Worm (Caenorhabditis elegans) whole organism, young adult: Measurements from ENCODE around the gene gcy-19.
A peak's percentile ranks its signal among the peaks of the same experiment; 100 is the strongest.

Experiments used
- B0019.2 ChIP-seq: fragments of 200-800 bp; sonication (Bioruptor generic); conservative IDR thresholded peaks from 2 replicates; pipeline ENCODE4 v1.3.6; 2022; ENCODE audit warnings: missing genetic modification reagents, missing genetic modification characterization, missing compliant biosample characterization
- B0035.1 ChIP-seq: sonication (generic microtip); optimal IDR thresholded peaks from 2 replicates; lab custom pipeline; 2016; ENCODE audit warnings: missing genetic modification characterization, mild to moderate bottlenecking, missing compliant biosample characterization, missing genotype, missing genetic modification reagents
- C06A6.2 ChIP-seq: fragments of 200-800 bp; sonication (Bioruptor generic); conservative IDR thresholded peaks from 2 replicates; pipeline ENCODE4 v1.3.6; 2022; ENCODE audit warnings: missing genetic modification characterization, missing compliant biosample characterization
- C17E4.6 ChIP-seq: fragments of 200-800 bp; sonication (Bioruptor generic); IDR thresholded peaks from 2 replicates; pipeline ENCODE4 v1.3.6; 2022; ENCODE audit warnings: missing genetic modification reagents, missing genetic modification characterization, missing compliant biosample characterization
- F39B2.1 ChIP-seq: fragments of 200-800 bp; sonication (Bioruptor generic); IDR thresholded peaks from 2 replicates; pipeline ENCODE4 v1.3.6; 2022; ENCODE audit warnings: missing genetic modification reagents, missing genetic modification characterization, missing compliant biosample characterization
- F57A8.1 ChIP-seq: fragments of 200-800 bp; sonication (Bioruptor generic); optimal IDR thresholded peaks from 2 replicates; lab custom pipeline; 2018; ENCODE audit warnings: mild to moderate bottlenecking, missing genetic modification characterization, moderate library complexity, missing compliant biosample characterization
- F57C9.4 ChIP-seq: sonication (generic microtip); optimal IDR thresholded peaks from 2 replicates; lab custom pipeline; 2017; ENCODE audit warnings: mild to moderate bottlenecking, missing genetic modification characterization, missing compliant biosample characterization
- K11D2.4 ChIP-seq: fragments of 200-800 bp; sonication (Bioruptor generic); IDR thresholded peaks from 2 replicates; pipeline ENCODE4 v1.3.6; 2022; ENCODE audit warnings: missing genetic modification reagents, missing genetic modification characterization, missing compliant biosample characterization
- Y53G8AR.9 ChIP-seq: fragments of 200-800 bp; sonication (Bioruptor generic); conservative IDR thresholded peaks from 2 replicates; pipeline ENCODE4 v1.3.6; 2022; ENCODE audit warnings: missing genetic modification reagents, missing genetic modification characterization, missing compliant biosample characterization
- Y56A3A.18 ChIP-seq: fragments of 200-800 bp; sonication (Bioruptor generic); IDR thresholded peaks from 2 replicates; pipeline ENCODE4 v1.3.6; 2022; ENCODE audit warnings: missing genetic modification reagents, missing genetic modification characterization, missing compliant biosample characterization
- Y79H2A.3 ChIP-seq: fragments of 200-800 bp; sonication (Bioruptor generic); conservative IDR thresholded peaks from 2 replicates; pipeline ENCODE4 v1.3.6; 2022; ENCODE audit warnings: missing genetic modification reagents, missing genetic modification characterization, missing compliant biosample characterization
- Y95B8A.8 ChIP-seq: fragments of 200-800 bp; sonication (Bioruptor generic); IDR thresholded peaks from 2 replicates; pipeline ENCODE4 v1.3.6; 2022; ENCODE audit warnings: missing genetic modification reagents, missing genetic modification characterization, missing compliant biosample characterization
- ZK185.1 ChIP-seq: sonication (generic microtip); optimal IDR thresholded peaks from 2 replicates; lab custom pipeline; 2016; ENCODE audit warnings: mild to moderate bottlenecking, missing genetic modification characterization, missing compliant biosample characterization; ENCODE audit not compliant: poor library complexity, severe bottlenecking
- aptf-2 ChIP-seq: fragments of 200-800 bp; sonication (Bioruptor generic); conservative IDR thresholded peaks from 2 replicates; pipeline ENCODE4 v1.3.6; 2022; ENCODE audit warnings: missing genetic modification reagents, missing genetic modification characterization, missing compliant biosample characterization
- bed-1 ChIP-seq: fragments of 200-800 bp; sonication (Bioruptor generic); IDR thresholded peaks from 2 replicates; pipeline ENCODE4 v1.3.6; 2022; ENCODE audit warnings: missing genetic modification reagents, missing genetic modification characterization, missing compliant biosample characterization
- cebp-1 ChIP-seq, 2 experiments: fragments of 200-800 bp in 1 of 2; sonication (Bioruptor generic) in 1 of 2; sonication (generic microtip) in 1 of 2; IDR thresholded peaks in 1 of 2; optimal IDR thresholded peaks in 1 of 2; 2 replicates each; pipeline versions ENCODE4 v1.3.6 to Lab custom; 2017 to 2022; ENCODE audit warnings: missing compliant biosample characterization in 2 of 2, missing genetic modification characterization in 2 of 2, mild to moderate bottlenecking in 1 of 2, missing genetic modification reagents in 1 of 2, moderate library complexity in 1 of 2
- ceh-100 ChIP-seq: fragments of 200-800 bp; sonication (Bioruptor generic); IDR thresholded peaks from 2 replicates; pipeline ENCODE4 v1.3.6; 2022; ENCODE audit warnings: missing genetic modification reagents, missing genetic modification characterization, missing compliant biosample characterization
- ceh-27 ChIP-seq: fragments of 200-800 bp; sonication (Bioruptor generic); optimal IDR thresholded peaks from 2 replicates; lab custom pipeline; 2018; ENCODE audit warnings: mild to moderate bottlenecking, missing genetic modification characterization, moderate library complexity, missing compliant biosample characterization
- die-1 ChIP-seq: sonication (generic microtip); optimal IDR thresholded peaks from 2 replicates; lab custom pipeline; 2016; ENCODE audit warnings: missing genotype, mild to moderate bottlenecking, missing genetic modification characterization, missing compliant biosample characterization
- ekl-4 ChIP-seq: fragments of 200-800 bp; sonication (Bioruptor generic); IDR thresholded peaks from 2 replicates; pipeline ENCODE4 v1.3.6; 2022; ENCODE audit warnings: missing genetic modification reagents, missing genetic modification characterization, missing compliant biosample characterization
- ets-4 ChIP-seq: fragments of 200-800 bp; sonication (Bioruptor generic); optimal IDR thresholded peaks from 2 replicates; lab custom pipeline; 2018; ENCODE audit warnings: mild to moderate bottlenecking, missing genetic modification characterization, missing compliant biosample characterization
- gei-17 ChIP-seq: fragments of 200-800 bp; sonication (Bioruptor generic); optimal IDR thresholded peaks from 2 replicates; lab custom pipeline; 2018; ENCODE audit warnings: mild to moderate bottlenecking, missing genetic modification characterization, missing compliant biosample characterization
- hlh-26 ChIP-seq: fragments of 200-800 bp; sonication (Bioruptor generic); conservative IDR thresholded peaks from 2 replicates; pipeline ENCODE4 v1.3.6; 2022; ENCODE audit warnings: missing genetic modification reagents, missing genetic modification characterization, missing compliant biosample characterization
- lag-1 ChIP-seq: fragments of 200-800 bp; sonication (Bioruptor generic); IDR thresholded peaks from 2 replicates; pipeline ENCODE4 v1.3.6; 2022; ENCODE audit warnings: missing genetic modification reagents, missing genetic modification characterization, missing compliant biosample characterization
- lin-26 ChIP-seq: fragments of 200-800 bp; sonication (Bioruptor generic); IDR thresholded peaks from 2 replicates; pipeline ENCODE4 v1.3.6; 2022; ENCODE audit warnings: missing genetic modification reagents, missing genetic modification characterization, missing compliant biosample characterization
- madf-8 ChIP-seq: fragments of 200-800 bp; sonication (Bioruptor generic); conservative IDR thresholded peaks from 2 replicates; pipeline ENCODE4 v1.3.6; 2022; ENCODE audit warnings: missing genetic modification reagents, missing genetic modification characterization, missing compliant biosample characterization
- mes-4 ChIP-seq: sonication (generic microtip); optimal IDR thresholded peaks from 2 replicates; lab custom pipeline; 2016; ENCODE audit warnings: missing genotype, missing genetic modification characterization, missing compliant biosample characterization
- nfya-1 ChIP-seq: sonication (generic microtip); optimal IDR thresholded peaks from 2 replicates; lab custom pipeline; 2017; ENCODE audit warnings: antibody characterized with exemption, missing compliant biosample characterization, missing genetic modification characterization, borderline replicate concordance; ENCODE audit not compliant: insufficient read depth
- nhr-80 ChIP-seq: sonication (generic microtip); optimal IDR thresholded peaks from 2 replicates; lab custom pipeline; 2016; ENCODE audit warnings: missing genetic modification characterization, missing compliant biosample characterization
- nhr-90 ChIP-seq: sonication (generic microtip); optimal IDR thresholded peaks from 2 replicates; lab custom pipeline; 2016; ENCODE audit warnings: missing genotype, mild to moderate bottlenecking, missing genetic modification characterization, missing compliant biosample characterization
- pbrm-1 ChIP-seq: fragments of 200-800 bp; sonication (Bioruptor generic); IDR thresholded peaks from 2 replicates; pipeline ENCODE4 v1.3.6; 2022; ENCODE audit warnings: missing genetic modification reagents, missing genetic modification characterization, missing compliant biosample characterization
- rec-8 ChIP-seq, 2 experiments: sonication (generic microtip); optimal IDR thresholded peaks; 2 replicates each; lab custom pipeline; 2016; ENCODE audit warnings: mild to moderate bottlenecking in 2 of 2, missing genetic modification characterization in 2 of 2, missing genetic modification reagents in 2 of 2, missing genotype in 2 of 2, missing biosample characterization in 1 of 2, missing compliant biosample characterization in 1 of 2, moderate library complexity in 1 of 2
- repo-1 ChIP-seq: sonication (generic microtip); optimal IDR thresholded peaks from 2 replicates; lab custom pipeline; 2017; ENCODE audit warnings: mild to moderate bottlenecking, missing genetic modification characterization, missing compliant biosample characterization
- rpc-1 ChIP-seq, 2 experiments: fragments of 150-350 bp in 1 of 2; sonication (generic microtip) in 1 of 2; optimal IDR thresholded peaks; 2 replicates each; lab custom pipeline; 2014 to 2018; ENCODE audit warnings: missing biosample characterization in 1 of 2, missing genetic modification characterization in 1 of 2, missing genetic modification reagents in 1 of 2, missing genotype in 1 of 2
- snpc-4 ChIP-seq, 5 experiments: fragments of 150-350 bp in 1 of 5; sonication (generic microtip) in 4 of 5; optimal IDR thresholded peaks; 2 replicates each; lab custom pipeline; 2014 to 2018; ENCODE audit warnings: missing genetic modification characterization in 5 of 5, missing biosample characterization in 3 of 5, antibody characterized with exemption in 2 of 5, mild to moderate bottlenecking in 2 of 5, missing compliant biosample characterization in 2 of 5, missing genotype in 2 of 5, moderate library complexity in 2 of 5, missing genetic modification reagents in 1 of 5
- somi-1 ChIP-seq: fragments of 200-800 bp; sonication (Bioruptor generic); optimal IDR thresholded peaks from 2 replicates; lab custom pipeline; 2018; ENCODE audit warnings: mild to moderate bottlenecking, missing genetic modification characterization, missing compliant biosample characterization
- tlf-1 ChIP-seq: fragments of 200-800 bp; sonication (Bioruptor generic); optimal IDR thresholded peaks from 2 replicates; lab custom pipeline; 2018; ENCODE audit warnings: mild to moderate bottlenecking, missing genetic modification characterization, missing compliant biosample characterization
- unc-62 ChIP-seq: fragments of 150-350 bp; optimal IDR thresholded peaks from 2 replicates; lab custom pipeline; 2014; ENCODE audit warnings: missing biosample characterization, missing genetic modification reagents, missing genetic modification characterization
- zim-3 ChIP-seq: sonication (generic microtip); optimal IDR thresholded peaks from 2 replicates; lab custom pipeline; 2017; ENCODE audit warnings: mild to moderate bottlenecking, missing genetic modification characterization, moderate library complexity, missing compliant biosample characterization
- ztf-22 ChIP-seq: fragments of 200-800 bp; sonication (Bioruptor generic); optimal IDR thresholded peaks from 2 replicates; lab custom pipeline; 2018; ENCODE audit warnings: mild to moderate bottlenecking, missing genetic modification characterization, moderate library complexity, missing compliant biosample characterization
- ztf-25 ChIP-seq: fragments of 200-800 bp; sonication (Bioruptor generic); IDR thresholded peaks from 2 replicates; pipeline ENCODE4 v1.3.6; 2022; ENCODE audit warnings: missing genetic modification reagents, missing genetic modification characterization, missing compliant biosample characterization

gcy-19 gene

ce11 chrII:3244758-3245157 is 14.4 kb downstream of the gcy-19 start:
- TF ChIP-seq pbrm-1 (GFP tag; lab: Robert Waterston, UW) (no peak), ceh-100 (GFP tag; lab: Robert Waterston, UW) (no peak), rec-8 (tag; optimal IDR thresholded peaks at IDR 0.05; lab: Kevin White, UChicago) (no peak), nhr-90 (tag; lab: Kevin White, UChicago) (peak; percentile 43), somi-1 (no peak), B0019.2 (GFP tag; lab: Robert Waterston, UW) (no peak), K11D2.4 (GFP tag; lab: Robert Waterston, UW) (no peak), nhr-80 (tag; lab: Kevin White, UChicago) (peak; percentile 74), Y53G8AR.9 (GFP tag; lab: Robert Waterston, UW) (peak; percentile 47; the same call in 1 of the 2 replicates), lag-1 (GFP tag; lab: Robert Waterston, UW) (no peak)

- TF ChIP-seq ekl-4 (GFP tag; lab: Robert Waterston, UW), result no peak
- no peak for TF ChIP-seq C17E4.6
- TF ChIP-seq ZK185.1 (tag; lab: Kevin White, UChicago), result no peak
- TF ChIP-seq hlh-26 (GFP tag; lab: Robert Waterston, UW), result no peak
- TF ChIP-seq madf-8 (GFP tag; lab: Robert Waterston, UW), result no peak
- TF ChIP-seq ztf-25 (GFP tag; lab: Robert Waterston, UW), result no peak
- TF ChIP-seq rpc-1 (optimal IDR thresholded peaks at IDR 0.05; lab: Kevin White, UChicago), result no peak
- TF ChIP-seq rpc-1 (tag; optimal IDR thresholded peaks at IDR 0.05; lab: Kevin White, UChicago), result no peak
- no peak for TF ChIP-seq F39B2.1 (GFP tag; lab: Robert Waterston, UW)
- TF ChIP-seq tlf-1 (GFP tag; lab: Kevin White, UChicago), result no peak
- TF ChIP-seq ets-4 (GFP tag; lab: Kevin White, UChicago), result no peak
- no peak for TF ChIP-seq cebp-1 (GFP tag; IDR thresholded peaks at IDR 0.05; lab: Robert Waterston, UW)
- no peak for TF ChIP-seq cebp-1 (tag; optimal IDR thresholded peaks at IDR 0.05; lab: Kevin White, UChicago)
- TF ChIP-seq lin-26 (GFP tag; lab: Robert Waterston, UW), result no peak
Measured at ce11 chrII:3244070-3244469, 15.1 kb downstream of the gcy-19 start, which contains the start of gene C17F4.12. Gene C17F4.12, minus strand, starts transcription at chrII:3244170.

- TF ChIP-seq Y79H2A.3 (GFP tag; lab: Robert Waterston, UW) (no peak), unc-62 (GFP tag; lab: Kevin White, UChicago) (no peak), ceh-27 (no peak), zim-3 (no peak), C06A6.2 (GFP tag; lab: Robert Waterston, UW) (no peak), repo-1 (tag; lab: Kevin White, UChicago) (no peak), gei-17 (GFP tag; lab: Kevin White, UChicago) (no peak), ZK185.1 (tag; lab: Kevin White, UChicago) (no peak), Y56A3A.18 (no peak), bed-1 (GFP tag; lab: Robert Waterston, UW) (no peak), Y95B8A.8 (GFP tag; lab: Robert Waterston, UW) (no peak), B0035.1 (tag; lab: Kevin White, UChicago) (no peak), nfya-1 (tag; lab: Kevin White, UChicago) (no peak), F57A8.1 (no peak), die-1 (tag; lab: Kevin White, UChicago) (no peak), mes-4 (tag; lab: Kevin White, UChicago) (no peak), snpc-4 (GFP tag; optimal IDR thresholded peaks at IDR 0.05; lab: Kevin White, UChicago) (no peak), snpc-4 (tag; optimal IDR thresholded peaks at IDR 0.05; lab: Kevin White, UChicago) (no peak), aptf-2 (GFP tag; lab: Robert Waterston, UW) (no peak), F57C9.4 (tag; lab: Kevin White, UChicago) (no peak), ztf-22 (GFP tag; lab: Kevin White, UChicago) (no peak)
Measured at ce11 chrII:3241842-3242241, 17.3 kb downstream of the gcy-19 start.
